Fruit fly (Drosophila melanogaster): ENCODE data around the gene Mis12.

Gene Mis12

DNA sequence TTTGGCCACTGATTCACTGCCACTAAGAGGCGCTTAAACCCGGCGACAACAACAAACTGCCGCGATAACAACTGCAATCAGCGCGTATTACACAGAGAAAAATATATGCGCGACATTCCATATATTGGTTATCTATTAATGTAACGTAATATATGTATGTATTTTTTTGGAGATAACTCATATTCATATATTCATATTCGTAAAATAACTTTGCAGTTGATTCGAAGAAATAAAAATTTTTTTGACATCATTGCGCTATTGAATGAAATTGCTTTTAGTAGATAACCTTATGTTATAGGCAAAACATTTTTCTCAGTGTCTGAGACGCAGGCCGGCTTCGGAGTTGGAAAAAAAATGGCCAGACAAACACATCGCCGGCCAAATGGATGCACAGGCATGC lies 28.1 kb upstream of the Mis12 start:
- TF ChIP-seq CG8478 (optimal IDR thresholded peaks at IDR 0.05) (no peak), psq (optimal IDR thresholded peaks at IDR 0.05) (no peak), pan (optimal IDR thresholded peaks at IDR 0.05) (no peak), Dll (optimal IDR thresholded peaks at IDR 0.05) (no peak), EcR (GFP tag; optimal IDR thresholded peaks at IDR 0.05) (no peak), usp (GFP tag; optimal IDR thresholded peaks at IDR 0.05) (no peak)

DNA sequence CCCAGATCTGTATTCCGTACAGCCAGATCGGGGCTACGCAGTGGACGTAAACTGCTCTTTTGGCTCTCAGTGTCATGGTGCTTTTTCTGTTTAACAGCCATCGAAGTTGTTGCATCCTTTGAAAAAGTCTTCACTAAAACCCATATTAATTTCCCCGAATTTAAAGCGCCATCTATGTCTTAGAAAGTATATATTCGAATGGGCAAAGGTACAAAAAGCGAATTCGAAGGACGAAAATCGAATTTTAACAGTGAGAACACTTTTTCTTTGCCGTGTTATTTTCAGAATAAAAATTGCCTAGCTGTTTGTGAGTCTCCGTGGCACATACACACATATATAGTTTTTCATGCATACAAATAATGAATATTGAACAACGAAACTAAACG lies 26.5 kb upstream of the Mis12 start:
- TF ChIP-seq usp (GFP tag; optimal IDR thresholded peaks at IDR 0.05) (no peak), CG8478 (optimal IDR thresholded peaks at IDR 0.05) (no peak), pan (optimal IDR thresholded peaks at IDR 0.05) (no peak), Dll (optimal IDR thresholded peaks at IDR 0.05) (no peak), EcR (GFP tag; optimal IDR thresholded peaks at IDR 0.05) (no peak), psq (optimal IDR thresholded peaks at IDR 0.05) (no peak)

DNA sequence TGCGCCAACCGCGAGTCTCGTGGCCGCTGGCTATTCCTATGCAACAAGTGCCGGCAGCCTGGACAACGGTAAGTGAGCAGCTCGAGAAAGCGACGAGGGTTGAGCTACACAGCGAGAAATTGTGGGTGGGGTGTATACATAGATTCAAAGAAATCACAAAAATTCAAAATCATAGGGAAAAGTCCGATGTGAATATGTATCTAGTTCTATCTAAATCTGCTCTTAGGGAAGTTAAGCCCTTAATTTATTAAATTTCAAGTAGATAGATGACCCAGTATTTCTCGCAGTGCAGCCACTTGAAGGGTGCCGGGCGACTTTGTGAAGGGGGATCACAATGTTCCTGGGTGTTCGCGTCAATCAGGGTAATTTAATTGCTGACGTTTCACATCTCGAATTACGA lies 24.5 kb upstream of the Mis12 start:
- TF ChIP-seq EcR (GFP tag; optimal IDR thresholded peaks at IDR 0.05) (no peak), CG8478 (optimal IDR thresholded peaks at IDR 0.05) (no peak), pan (optimal IDR thresholded peaks at IDR 0.05) (no peak), Dll (optimal IDR thresholded peaks at IDR 0.05) (no peak), psq (optimal IDR thresholded peaks at IDR 0.05) (no peak), usp (GFP tag; optimal IDR thresholded peaks at IDR 0.05) (no peak)

DNA sequence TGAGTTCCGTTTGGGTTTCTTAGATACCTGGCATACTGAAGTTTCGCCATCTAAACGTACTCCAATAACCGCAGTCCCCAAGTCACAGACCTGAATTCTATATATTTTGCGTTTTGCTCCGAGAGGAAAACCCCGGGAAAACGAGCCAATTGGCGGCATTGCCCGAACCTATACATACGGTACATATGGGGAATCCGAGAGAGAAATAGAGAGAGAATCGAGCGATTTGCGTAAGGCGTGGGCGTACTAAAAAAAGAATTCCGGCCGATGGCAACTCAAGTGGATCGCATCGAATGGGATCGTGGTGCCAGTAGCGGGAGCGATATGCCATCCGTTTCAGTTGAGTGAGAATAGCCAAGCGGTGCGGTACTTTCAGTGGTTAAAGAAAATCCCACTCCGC lies 21.4 kb upstream of the Mis12 start, which contains the start of gene bin:
Gene bin, plus strand, starts transcription at position 335 of the 400 bp plus-strand sequence.
- no peak for TF ChIP-seq usp (GFP tag; optimal IDR thresholded peaks at IDR 0.05)
- no peak for TF ChIP-seq EcR (GFP tag; optimal IDR thresholded peaks at IDR 0.05)
- no peak for TF ChIP-seq pan (optimal IDR thresholded peaks at IDR 0.05)
- no peak for TF ChIP-seq psq (optimal IDR thresholded peaks at IDR 0.05)
- no peak for TF ChIP-seq CG8478 (optimal IDR thresholded peaks at IDR 0.05)
- no peak for TF ChIP-seq Dll (optimal IDR thresholded peaks at IDR 0.05)

DNA sequence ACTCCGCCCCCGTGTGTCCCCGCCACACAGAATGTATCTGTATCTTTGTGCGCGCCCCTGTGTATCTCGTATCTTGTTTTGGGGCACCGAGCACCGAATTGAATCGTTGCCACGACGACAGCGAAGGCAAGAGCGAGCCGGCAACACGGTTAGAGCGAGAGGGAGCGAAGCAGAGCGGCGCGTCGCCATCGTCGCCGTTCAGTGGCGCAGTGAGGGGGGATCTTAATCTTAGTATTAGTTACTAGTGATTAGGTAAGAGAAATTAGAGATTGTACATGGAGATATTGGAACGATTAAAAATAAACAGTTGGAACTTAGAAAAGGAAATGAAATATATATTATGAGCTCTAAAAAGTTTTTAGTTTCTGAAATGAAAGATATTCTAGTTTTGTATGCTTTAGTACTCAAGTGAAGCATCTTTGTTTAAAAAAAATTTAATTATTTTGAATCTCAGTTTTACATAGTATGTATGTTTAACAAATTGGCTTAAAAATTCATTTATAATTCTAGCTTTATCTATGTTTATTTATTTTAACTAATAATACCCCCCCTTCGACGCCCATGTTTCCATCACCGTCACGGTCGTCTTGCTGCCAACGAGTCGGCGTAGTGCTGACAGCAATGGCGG lies 20.2 kb upstream of the Mis12 start:
- no peak for TF ChIP-seq pan (optimal IDR thresholded peaks at IDR 0.05)
- no peak for TF ChIP-seq psq (optimal IDR thresholded peaks at IDR 0.05)
- TF ChIP-seq CG8478 (optimal IDR thresholded peaks at IDR 0.05), result no peak
- TF ChIP-seq EcR (GFP tag; optimal IDR thresholded peaks at IDR 0.05), result no peak
- no peak for TF ChIP-seq Dll (optimal IDR thresholded peaks at IDR 0.05)

DNA sequence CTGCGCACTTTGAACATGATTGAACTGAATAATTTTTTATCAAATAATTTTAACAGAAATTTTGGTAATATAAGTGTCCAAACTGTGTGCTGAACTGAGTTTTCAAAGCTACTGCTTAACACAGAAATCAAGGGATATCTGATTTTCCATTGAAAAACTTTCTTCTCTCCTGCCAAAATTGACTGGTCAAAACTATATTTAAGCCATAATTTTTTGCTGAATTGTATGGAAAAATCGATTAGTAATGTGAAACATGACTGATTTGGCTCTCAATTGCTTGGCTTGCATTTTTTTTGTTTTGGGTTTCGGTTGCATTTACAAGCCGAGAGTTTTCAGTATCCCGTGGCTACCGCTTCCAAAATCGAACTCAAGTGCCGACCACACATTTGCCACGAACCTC lies 15.6 kb upstream of the Mis12 start, which contains the start of the genes CG32388 and CG43439:
Gene CG32388, minus strand, starts transcription at position 101 of the 400 bp plus-strand sequence.
Gene CG43439, minus strand, starts transcription at position 101 of the 400 bp plus-strand sequence.
- TF ChIP-seq Dll (optimal IDR thresholded peaks at IDR 0.05) (no peak), psq (optimal IDR thresholded peaks at IDR 0.05) (no peak)

DNA sequence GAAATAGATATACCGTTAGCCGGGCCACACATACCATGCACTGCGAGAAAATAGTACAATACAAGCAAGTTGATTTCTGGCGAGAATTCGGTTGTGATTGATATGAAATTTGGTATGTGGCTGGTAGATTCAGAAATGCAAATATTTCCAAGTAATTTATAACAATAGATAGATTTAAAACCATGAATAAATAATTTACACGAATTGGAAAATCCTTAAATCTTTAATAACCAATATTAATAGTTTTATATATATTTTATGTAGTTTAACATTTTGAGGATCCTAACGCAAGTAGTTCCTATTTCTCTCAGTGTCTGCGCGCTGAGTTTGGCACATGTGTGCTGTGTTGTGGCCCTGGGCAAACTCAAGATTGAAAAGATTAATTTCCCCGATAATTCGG lies 13.0 kb upstream of the Mis12 start:
- TF ChIP-seq CG8478 (optimal IDR thresholded peaks at IDR 0.05) (no peak), Dll (optimal IDR thresholded peaks at IDR 0.05) (no peak), pan (optimal IDR thresholded peaks at IDR 0.05) (no peak), usp (GFP tag; optimal IDR thresholded peaks at IDR 0.05) (no peak), EcR (GFP tag; optimal IDR thresholded peaks at IDR 0.05) (no peak), psq (optimal IDR thresholded peaks at IDR 0.05) (no peak)

DNA sequence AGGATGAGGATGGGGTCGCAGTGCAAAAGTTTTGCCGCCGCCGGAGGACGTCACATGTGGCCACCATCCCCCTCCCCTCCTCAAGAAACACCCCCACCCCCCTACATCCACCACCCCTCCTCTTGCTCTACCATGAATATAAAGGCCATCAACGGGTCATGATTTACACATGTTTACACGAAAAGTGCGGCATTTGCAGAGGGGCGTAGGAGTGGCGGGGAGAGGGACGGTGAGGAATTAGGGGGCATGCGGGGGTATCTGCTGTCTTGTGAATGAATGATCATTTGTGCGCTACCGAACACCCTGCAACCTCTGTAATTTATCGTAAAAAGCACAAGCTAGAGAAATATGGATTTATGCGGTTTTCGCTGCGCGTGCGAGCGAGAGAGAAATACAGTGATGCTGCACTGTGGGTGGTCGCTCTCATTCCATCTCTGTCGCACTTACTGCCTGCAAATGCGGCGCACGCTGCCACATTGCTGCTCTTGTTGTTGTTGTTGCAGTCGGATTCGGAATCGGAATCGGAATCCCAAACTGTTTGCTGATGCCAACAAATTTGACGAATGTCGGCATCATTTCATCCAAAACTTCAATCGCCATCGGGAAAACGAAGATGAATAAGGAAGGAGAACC lies 12.4 kb upstream of the Mis12 start:
- TF ChIP-seq usp (GFP tag; optimal IDR thresholded peaks at IDR 0.05), result no peak
- TF ChIP-seq psq (optimal IDR thresholded peaks at IDR 0.05), result no peak
- no peak for TF ChIP-seq EcR (GFP tag; optimal IDR thresholded peaks at IDR 0.05)
- TF ChIP-seq Dll (optimal IDR thresholded peaks at IDR 0.05), result no peak
- TF ChIP-seq pan (optimal IDR thresholded peaks at IDR 0.05), result no peak
- no peak for TF ChIP-seq CG8478 (optimal IDR thresholded peaks at IDR 0.05)

DNA sequence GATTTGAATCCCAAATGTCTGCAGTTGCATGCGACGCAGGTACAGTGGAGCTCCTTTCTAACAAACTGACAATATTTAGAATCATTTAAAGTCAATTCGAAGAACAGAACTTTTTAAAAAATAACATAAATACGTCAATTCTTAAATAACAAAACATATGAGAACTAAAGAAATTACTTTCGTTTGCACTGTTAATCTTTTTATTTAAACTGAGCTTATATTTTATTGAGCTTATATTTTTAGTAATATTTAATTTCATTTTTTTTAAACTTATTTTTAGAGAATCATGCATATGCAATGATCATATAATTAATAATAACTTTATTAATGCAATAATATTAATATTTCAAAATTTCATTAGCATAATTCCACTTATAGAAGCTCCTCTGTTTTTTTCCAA lies 11.7 kb upstream of the Mis12 start:
- TF ChIP-seq psq (optimal IDR thresholded peaks at IDR 0.05), result no peak
- TF ChIP-seq usp (GFP tag; optimal IDR thresholded peaks at IDR 0.05), result no peak
- no peak for TF ChIP-seq CG8478 (optimal IDR thresholded peaks at IDR 0.05)
- TF ChIP-seq Dll (optimal IDR thresholded peaks at IDR 0.05), result no peak
- TF ChIP-seq EcR (GFP tag; optimal IDR thresholded peaks at IDR 0.05), result no peak
- TF ChIP-seq pan (optimal IDR thresholded peaks at IDR 0.05), result no peak

DNA sequence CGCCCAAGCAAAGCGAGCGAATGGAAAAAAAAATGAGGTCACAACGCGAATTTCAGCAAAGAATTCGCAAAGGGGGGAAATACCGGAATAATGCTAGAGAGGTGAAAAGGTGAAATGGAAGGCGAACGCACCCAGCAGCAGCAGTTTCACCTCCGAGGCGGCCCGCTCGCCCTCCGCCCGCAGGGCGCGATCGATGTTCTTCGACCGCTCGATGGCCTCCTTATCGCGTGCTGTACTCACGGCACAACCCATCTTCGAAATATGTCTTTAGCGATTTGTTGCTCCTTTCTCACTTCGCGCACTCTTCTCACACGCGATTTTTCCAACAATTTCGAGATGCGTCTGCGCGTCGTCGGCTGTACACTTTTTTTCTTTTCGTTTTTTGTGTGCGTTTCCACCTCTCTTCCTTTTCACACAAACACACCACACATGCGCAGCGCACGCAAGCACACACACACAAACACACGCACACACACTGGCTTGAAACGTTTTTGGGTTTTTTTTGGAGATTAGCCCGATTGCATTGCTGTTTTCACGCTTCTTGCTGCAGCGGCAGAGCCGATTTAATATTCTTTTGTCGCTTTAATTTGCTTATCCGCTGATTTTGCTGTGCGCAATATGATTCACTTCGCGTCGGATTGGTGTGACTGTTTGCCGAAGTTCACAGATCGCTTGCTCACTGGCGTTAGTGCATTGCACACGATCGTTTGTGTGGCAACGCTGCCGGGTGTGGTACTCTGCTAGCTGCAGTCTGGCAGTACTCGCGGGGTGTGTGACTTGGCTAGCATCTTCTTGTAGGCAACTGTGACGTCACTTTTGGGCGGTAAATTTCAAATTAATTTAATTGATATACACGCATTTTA lies 10.8 kb upstream of the Mis12 start, which contains the start of gene Galphai:
Gene Galphai, minus strand, starts transcription at position 658 of the 863 bp plus-strand sequence.
- TF ChIP-seq pan (optimal IDR thresholded peaks at IDR 0.05) (no peak), Dll (optimal IDR thresholded peaks at IDR 0.05) (no peak), psq (optimal IDR thresholded peaks at IDR 0.05) (no peak), usp (GFP tag; optimal IDR thresholded peaks at IDR 0.05) (no peak), EcR (GFP tag; optimal IDR thresholded peaks at IDR 0.05) (no peak), CG8478 (optimal IDR thresholded peaks at IDR 0.05) (no peak)

DNA sequence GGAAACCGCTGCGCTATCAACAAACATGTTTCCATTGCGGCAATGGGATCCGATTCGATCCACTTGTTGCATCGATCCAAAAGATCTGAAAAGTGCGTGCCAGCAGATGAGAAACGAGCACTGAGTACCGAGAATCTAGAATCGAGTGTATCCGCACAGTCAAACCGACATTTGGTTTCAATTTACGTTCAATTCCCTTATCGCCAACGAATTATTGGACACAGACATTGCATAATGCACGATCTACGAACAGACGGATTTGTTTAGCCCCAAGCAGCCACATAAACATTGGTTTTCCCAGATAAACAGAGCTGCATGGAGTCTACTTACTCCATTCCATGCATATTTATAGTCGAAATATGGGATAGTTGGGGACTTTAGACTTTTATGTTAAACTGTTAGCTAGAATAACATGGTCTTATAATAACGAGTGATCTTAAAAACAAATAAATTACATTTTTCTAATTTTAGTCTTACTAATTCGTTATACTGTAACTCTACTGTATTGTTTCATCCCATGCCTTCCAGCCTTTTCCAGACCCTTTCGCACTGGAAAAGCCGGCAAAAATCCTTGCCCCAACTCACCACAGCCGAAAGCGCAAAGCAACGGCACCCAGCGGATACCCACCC lies 10.0 kb upstream of the Mis12 start:
- TF ChIP-seq CG8478 (optimal IDR thresholded peaks at IDR 0.05), result no peak
- TF ChIP-seq EcR (GFP tag; optimal IDR thresholded peaks at IDR 0.05), result no peak
